Fruit fly (Drosophila melanogaster): ENCODE measurements around the gene CG5555.
A peak's percentile ranks its signal among the peaks of the same experiment; 100 is the strongest.

CG5555 gene

dm6 chr3R:19223369-19223768, 43.0 kb upstream of the CG5555 start:
- TF ChIP-seq CG17806 (tag; optimal IDR thresholded peaks at IDR 0.05) (no peak), Ets98B (GFP tag; IDR thresholded peaks at IDR 0.05) (no peak), fd96Ca (GFP tag; IDR thresholded peaks at IDR 0.05) (no peak), CG12605 (GFP tag; IDR thresholded peaks at IDR 0.05) (no peak), gl (tag; optimal IDR thresholded peaks at IDR 0.05) (no peak), CG32121 (GFP tag; IDR thresholded peaks at IDR 0.05) (no peak), CG34367 (tag; optimal IDR thresholded peaks at IDR 0.05) (no peak), rn (GFP tag; IDR thresholded peaks at IDR 0.05) (no peak)

dm6 chr3R:19221350-19221749, 41.0 kb upstream of the CG5555 start:
- TF ChIP-seq Pif1B (GFP tag; optimal IDR thresholded peaks at IDR 0.05) (no peak), CG4496 (GFP tag; IDR thresholded peaks at IDR 0.05) (no peak), D1 (tag; optimal IDR thresholded peaks at IDR 0.05) (no peak), CG17806 (tag; optimal IDR thresholded peaks at IDR 0.05) (no peak), CG15710 (tag; optimal IDR thresholded peaks at IDR 0.05) (no peak), EcR (GFP tag; optimal IDR thresholded peaks at IDR 0.05) (no peak), CG13204 (GFP tag; optimal IDR thresholded peaks at IDR 0.05) (no peak), CG12605 (GFP tag; IDR thresholded peaks at IDR 0.05) (no peak)

dm6 chr3R:19212545-19213176, 32.3 kb upstream of the CG5555 start:
- TF ChIP-seq CG8301 (tag; optimal IDR thresholded peaks at IDR 0.05): no peak
- no peak for TF ChIP-seq CG12605 (GFP tag; IDR thresholded peaks at IDR 0.05)
- TF ChIP-seq CG13204 (GFP tag; optimal IDR thresholded peaks at IDR 0.05): no peak
- no peak for TF ChIP-seq Pif1B (GFP tag; optimal IDR thresholded peaks at IDR 0.05)
- TF ChIP-seq CG34367 (tag; optimal IDR thresholded peaks at IDR 0.05): no peak
- no peak for TF ChIP-seq fd96Ca (GFP tag; IDR thresholded peaks at IDR 0.05)
- TF ChIP-seq CG15710 (tag; optimal IDR thresholded peaks at IDR 0.05): no peak
- no peak for TF ChIP-seq CG9948 (tag; optimal IDR thresholded peaks at IDR 0.05)
- TF ChIP-seq CG10348 (GFP tag; IDR thresholded peaks at IDR 0.05): no peak
- TF ChIP-seq rn (GFP tag; IDR thresholded peaks at IDR 0.05): no peak
- no peak for TF ChIP-seq Ets98B (GFP tag; IDR thresholded peaks at IDR 0.05)
- no peak for TF ChIP-seq Snoo (tag; optimal IDR thresholded peaks at IDR 0.05)
- no peak for TF ChIP-seq EcR (GFP tag; optimal IDR thresholded peaks at IDR 0.05)
- TF ChIP-seq CG32121 (GFP tag; IDR thresholded peaks at IDR 0.05): no peak
- TF ChIP-seq CG4496 (GFP tag; IDR thresholded peaks at IDR 0.05): no peak
- no peak for TF ChIP-seq CG17806 (tag; optimal IDR thresholded peaks at IDR 0.05)
- TF ChIP-seq gl (tag; optimal IDR thresholded peaks at IDR 0.05): no peak
- no peak for TF ChIP-seq CG14655 (GFP tag; optimal IDR thresholded peaks at IDR 0.05)
- no peak for TF ChIP-seq D1 (tag; optimal IDR thresholded peaks at IDR 0.05)
- TF ChIP-seq Pif1A (GFP tag; optimal IDR thresholded peaks at IDR 0.05): no peak

dm6 chr3R:19211778-19212177, 31.4 kb upstream of the CG5555 start, which contains the start of gene cry:
Gene cry (plus strand): TSS chr3R:19212154.
- peak; percentile 93 for TF ChIP-seq CG17806 (tag; optimal IDR thresholded peaks at IDR 0.05)
- TF ChIP-seq EcR (GFP tag; optimal IDR thresholded peaks at IDR 0.05): no peak
- peak; percentile 82; the same call in 1 of the 2 replicates for TF ChIP-seq CG32121 (GFP tag; IDR thresholded peaks at IDR 0.05)
- peak; percentile 95 for TF ChIP-seq CG14655 (GFP tag; optimal IDR thresholded peaks at IDR 0.05)
- peak; percentile 78 for TF ChIP-seq CG4496 (GFP tag; IDR thresholded peaks at IDR 0.05)
- TF ChIP-seq Pif1B (GFP tag; optimal IDR thresholded peaks at IDR 0.05): peak; percentile 84
- peak; percentile 86 for TF ChIP-seq Pif1A (GFP tag; optimal IDR thresholded peaks at IDR 0.05)
- TF ChIP-seq CG13204 (GFP tag; optimal IDR thresholded peaks at IDR 0.05): peak; percentile 88
- TF ChIP-seq CG10348 (GFP tag; IDR thresholded peaks at IDR 0.05): no peak
- TF ChIP-seq CG8301 (tag; optimal IDR thresholded peaks at IDR 0.05): peak; percentile 90
- TF ChIP-seq Ets98B (GFP tag; IDR thresholded peaks at IDR 0.05): peak; percentile 76
- TF ChIP-seq gl (tag; optimal IDR thresholded peaks at IDR 0.05): peak; percentile 77
- peak; percentile 77 for TF ChIP-seq fd96Ca (GFP tag; IDR thresholded peaks at IDR 0.05)
- TF ChIP-seq Snoo (tag; optimal IDR thresholded peaks at IDR 0.05): peak; percentile 76
- peak; percentile 91 for TF ChIP-seq CG34367 (tag; optimal IDR thresholded peaks at IDR 0.05)
- TF ChIP-seq CG15710 (tag; optimal IDR thresholded peaks at IDR 0.05): peak; percentile 95
- peak; percentile 96 for TF ChIP-seq CG8159 (tag; optimal IDR thresholded peaks at IDR 0.05)
- peak; percentile 95 for TF ChIP-seq CG9948 (tag; optimal IDR thresholded peaks at IDR 0.05)
- peak; percentile 65 for TF ChIP-seq CG12605 (GFP tag; IDR thresholded peaks at IDR 0.05)
- peak; percentile 80 for TF ChIP-seq D1 (tag; optimal IDR thresholded peaks at IDR 0.05)
- peak; percentile 53; the same call in 1 of the 2 replicates for TF ChIP-seq rn (GFP tag; IDR thresholded peaks at IDR 0.05)

- no peak for TF ChIP-seq gl (tag; optimal IDR thresholded peaks at IDR 0.05)
- no peak for TF ChIP-seq CG10348 (GFP tag; IDR thresholded peaks at IDR 0.05)
- TF ChIP-seq CG17806 (tag; optimal IDR thresholded peaks at IDR 0.05): no peak
- no peak for TF ChIP-seq CG12605 (GFP tag; IDR thresholded peaks at IDR 0.05)
- TF ChIP-seq Pif1A (GFP tag; optimal IDR thresholded peaks at IDR 0.05): no peak
- TF ChIP-seq EcR (GFP tag; optimal IDR thresholded peaks at IDR 0.05): no peak
- TF ChIP-seq CG8159 (tag; optimal IDR thresholded peaks at IDR 0.05): no peak
- TF ChIP-seq D1 (tag; optimal IDR thresholded peaks at IDR 0.05): no peak
Observed at dm6 chr3R:19190020-19190419, 9.7 kb upstream of the CG5555 start.

dm6 chr3R:19187717-19188149, 7.4 kb upstream of the CG5555 start:
- TF ChIP-seq CG4496 (GFP tag; IDR thresholded peaks at IDR 0.05) (0 out of 3 replicates have a peak, but pooled peaks have one; percentile 24), CG34367 (tag; optimal IDR thresholded peaks at IDR 0.05) (peak; percentile 85), CG8159 (tag; optimal IDR thresholded peaks at IDR 0.05) (peak; percentile 90), gl (tag; optimal IDR thresholded peaks at IDR 0.05) (peak; percentile 5), CG32121 (GFP tag; IDR thresholded peaks at IDR 0.05) (no peak), Ets98B (GFP tag; IDR thresholded peaks at IDR 0.05) (no peak), CG17806 (tag; optimal IDR thresholded peaks at IDR 0.05) (peak; percentile 90), CG15710 (tag; optimal IDR thresholded peaks at IDR 0.05) (peak; percentile 85), Pif1A (GFP tag; optimal IDR thresholded peaks at IDR 0.05) (peak; percentile 81), rn (GFP tag; IDR thresholded peaks at IDR 0.05) (no peak), Pif1B (GFP tag; optimal IDR thresholded peaks at IDR 0.05) (peak; percentile 75), Snoo (tag; optimal IDR thresholded peaks at IDR 0.05) (peak; percentile 25), CG12605 (GFP tag; IDR thresholded peaks at IDR 0.05) (no peak), CG8301 (tag; optimal IDR thresholded peaks at IDR 0.05) (peak; percentile 87), D1 (tag; optimal IDR thresholded peaks at IDR 0.05) (peak; percentile 63), CG13204 (GFP tag; optimal IDR thresholded peaks at IDR 0.05) (peak; percentile 62), fd96Ca (GFP tag; IDR thresholded peaks at IDR 0.05) (no peak), EcR (GFP tag; optimal IDR thresholded peaks at IDR 0.05) (no peak), CG14655 (GFP tag; optimal IDR thresholded peaks at IDR 0.05) (peak; percentile 90), CG10348 (GFP tag; IDR thresholded peaks at IDR 0.05) (no peak), CG9948 (tag; optimal IDR thresholded peaks at IDR 0.05) (peak; percentile 87)

Data from whole organism, pupa.